Fruit fly (Drosophila melanogaster) whole organism, embryonic: ENCODE measurements around the gene Nlg2.

Experiments
- CG10959 ChIP-seq: fragments of 200-800 bp; sonication (Bioruptor generic); IDR thresholded peaks from 2 replicates; pipeline ENCODE4 v1.3.6; 2022; ENCODE audit warnings: missing biosample characterization, missing genetic modification characterization
- CG12769 ChIP-seq: fragments of 200-800 bp; sonication (Bioruptor generic); optimal IDR thresholded peaks from 2 replicates; lab custom pipeline; 2019; ENCODE audit warnings: missing biosample characterization, mild to moderate bottlenecking, missing genetic modification characterization, moderate library complexity
- CG12942 ChIP-seq: fragments of 200-800 bp; sonication (Bioruptor generic); optimal IDR thresholded peaks from 3 replicates; lab custom pipeline; 2016; ENCODE audit warnings: missing biosample characterization, missing genetic modification characterization
- CG14710 ChIP-seq: fragments of 200-800 bp; sonication (Bioruptor generic); optimal IDR thresholded peaks from 3 replicates; lab custom pipeline; 2019; ENCODE audit warnings: missing biosample characterization, mild to moderate bottlenecking, missing genetic modification characterization, moderate library complexity
- CG16813 ChIP-seq: fragments of 200-800 bp; sonication (Bioruptor generic); IDR thresholded peaks from 3 replicates; pipeline ENCODE4 v1.3.6; 2022; ENCODE audit warnings: missing biosample characterization, missing genetic modification characterization; ENCODE audit not compliant: partially characterized antibody
- CG17186 ChIP-seq: fragments of 200-800 bp; sonication (Bioruptor generic); optimal IDR thresholded peaks from 3 replicates; lab custom pipeline; 2017; ENCODE audit warnings: missing biosample characterization, missing genetic modification reagents, missing genetic modification characterization
- CG18599 ChIP-seq: fragments of 200-800 bp; sonication (Bioruptor generic); optimal IDR thresholded peaks from 3 replicates; lab custom pipeline; 2017; ENCODE audit warnings: missing biosample characterization, missing genetic modification characterization, mild to moderate bottlenecking, moderate library complexity, missing genetic modification reagents
- CG2199 ChIP-seq: fragments of 200-800 bp; sonication (Bioruptor generic); IDR thresholded peaks from 3 replicates; pipeline ENCODE4 v1.3.6; 2022; ENCODE audit warnings: missing biosample characterization, missing genetic modification characterization
- CG2202 ChIP-seq: fragments of 200-800 bp; sonication (Bioruptor generic); optimal IDR thresholded peaks from 2 replicates; lab custom pipeline; 2018; ENCODE audit warnings: missing biosample characterization, mild to moderate bottlenecking, missing genetic modification characterization
- CG30020 ChIP-seq: fragments of 200-800 bp; optimal IDR thresholded peaks from 2 replicates; lab custom pipeline; 2019; ENCODE audit warnings: missing biosample characterization, mild to moderate bottlenecking, missing genetic modification characterization, moderate library complexity
- CG3407 ChIP-seq: fragments of 200-800 bp; sonication (Bioruptor generic); optimal IDR thresholded peaks from 2 replicates; lab custom pipeline; 2018; ENCODE audit warnings: missing biosample characterization, mild to moderate bottlenecking, missing genetic modification characterization
- CG3847 ChIP-seq: fragments of 200-800 bp; sonication (Bioruptor generic); IDR thresholded peaks from 2 replicates; pipeline ENCODE4 v1.3.6; 2022; ENCODE audit warnings: missing biosample characterization, missing genetic modification characterization
- CG3995 ChIP-seq: fragments of 200-800 bp; sonication (Bioruptor generic); optimal IDR thresholded peaks from 3 replicates; lab custom pipeline; 2016; ENCODE audit warnings: missing biosample characterization, missing genetic modification characterization
- CG43689 ChIP-seq: fragments of 200-800 bp; sonication (Bioruptor generic); IDR thresholded peaks from 2 replicates; pipeline ENCODE4 v1.3.6; 2022; ENCODE audit warnings: missing biosample characterization, missing genetic modification characterization
- CG4730 ChIP-seq: fragments of 200-800 bp; sonication (Bioruptor generic); IDR thresholded peaks from 2 replicates; pipeline ENCODE4 v1.3.6; 2022; ENCODE audit warnings: missing biosample characterization, missing genetic modification characterization
- CG4854 ChIP-seq: fragments of 200-800 bp; sonication (Bioruptor generic); optimal IDR thresholded peaks from 2 replicates; lab custom pipeline; 2016; ENCODE audit warnings: missing biosample characterization, missing genetic modification characterization, inconsistent platforms
- CG5180 ChIP-seq: fragments of 200-800 bp; sonication (Bioruptor generic); optimal IDR thresholded peaks from 3 replicates; lab custom pipeline; 2017; ENCODE audit warnings: missing biosample characterization, missing genetic modification characterization, mild to moderate bottlenecking, moderate library complexity, missing genetic modification reagents
- CG6654 ChIP-seq: fragments of 200-800 bp; sonication (Bioruptor generic); optimal IDR thresholded peaks from 2 replicates; lab custom pipeline; 2017; ENCODE audit warnings: missing biosample characterization, mild to moderate bottlenecking, missing genetic modification characterization
- CG6765 ChIP-seq: fragments of 200-800 bp; sonication (Bioruptor generic); optimal IDR thresholded peaks from 3 replicates; lab custom pipeline; 2017; ENCODE audit warnings: missing biosample characterization, mild to moderate bottlenecking, missing genetic modification characterization
- CG7987 ChIP-seq: fragments of 200-800 bp; sonication (Bioruptor generic); optimal IDR thresholded peaks from 2 replicates; lab custom pipeline; 2018; ENCODE audit warnings: missing biosample characterization, mild to moderate bottlenecking, missing genetic modification characterization, moderate library complexity
- CG8765 ChIP-seq: fragments of 200-800 bp; sonication (Bioruptor generic); IDR thresholded peaks from 2 replicates; pipeline ENCODE4 v1.3.6; 2022; ENCODE audit warnings: missing biosample characterization, missing genetic modification characterization
- CG9215 ChIP-seq: fragments of 200-800 bp; sonication (Bioruptor generic); IDR thresholded peaks from 2 replicates; pipeline ENCODE4 v1.3.6; 2022; ENCODE audit warnings: missing biosample characterization, missing genetic modification characterization
- CG9932 ChIP-seq: fragments of 200-800 bp; sonication (Bioruptor generic); IDR thresholded peaks from 2 replicates; pipeline ENCODE4 v1.3.6; 2022; ENCODE audit warnings: missing biosample characterization, missing genetic modification characterization
- D19A ChIP-seq: fragments of 200-800 bp; optimal IDR thresholded peaks from 3 replicates; lab custom pipeline; 2019; ENCODE audit warnings: missing biosample characterization, mild to moderate bottlenecking, missing genetic modification characterization, moderate library complexity
- E2f1 ChIP-seq: fragments of 200-800 bp; sonication (Bioruptor generic); IDR thresholded peaks from 2 replicates; pipeline ENCODE4 v1.3.6; 2022; ENCODE audit warnings: missing biosample characterization, missing genetic modification characterization
- Eip74EF ChIP-seq, 2 experiments: fragments of 200-800 bp in 1 of 2; fragments of >200 bp in 1 of 2; sonication (Bioruptor generic) in 1 of 2; optimal IDR thresholded peaks; 2 replicates each; lab custom pipeline; 2017 to 2019; ENCODE audit warnings: missing biosample characterization in 2 of 2, missing genetic modification characterization in 2 of 2, mild to moderate bottlenecking in 1 of 2, moderate library complexity in 1 of 2
- Hand ChIP-seq: fragments of 200-800 bp; sonication (Bioruptor generic); optimal IDR thresholded peaks from 2 replicates; lab custom pipeline; 2017; ENCODE audit warnings: mild to moderate bottlenecking, missing biosample characterization, missing genetic modification reagents, missing genetic modification characterization
- HmgD ChIP-seq: fragments of 200-800 bp; sonication (Bioruptor generic); optimal IDR thresholded peaks from 3 replicates; lab custom pipeline; 2016; ENCODE audit warnings: missing biosample characterization, missing genetic modification characterization
- Hr39 ChIP-seq: fragments of >200 bp; optimal IDR thresholded peaks from 2 replicates; lab custom pipeline; 2017
- Hr78 ChIP-seq, 2 experiments: fragments of 200-800 bp in 1 of 2; fragments of >200 bp in 1 of 2; sonication (Bioruptor generic) in 1 of 2; optimal IDR thresholded peaks; 2 replicates each; lab custom pipeline; 2017 to 2019; ENCODE audit warnings: missing biosample characterization in 2 of 2, missing genetic modification characterization in 2 of 2, mild to moderate bottlenecking in 1 of 2, moderate library complexity in 1 of 2
- Rfx ChIP-seq: fragments of 200-800 bp; sonication (Bioruptor generic); IDR thresholded peaks from 2 replicates; pipeline ENCODE4 v1.3.6; 2022; ENCODE audit warnings: missing biosample characterization, missing genetic modification characterization
- Side ChIP-seq: fragments of 200-800 bp; sonication (Bioruptor generic); optimal IDR thresholded peaks from 2 replicates; lab custom pipeline; 2016; ENCODE audit warnings: missing biosample characterization, missing genetic modification characterization
- abd-A ChIP-seq: fragments of 200-800 bp; sonication (Bioruptor generic); optimal IDR thresholded peaks from 3 replicates; lab custom pipeline; 2019; ENCODE audit warnings: missing biosample characterization, mild to moderate bottlenecking, missing genetic modification characterization, moderate library complexity
- al ChIP-seq: fragments of 200-800 bp; sonication (Bioruptor generic); IDR thresholded peaks from 2 replicates; pipeline ENCODE4 v1.3.6; 2022; ENCODE audit warnings: missing biosample characterization, missing genetic modification characterization
- cas ChIP-seq: fragments of 200-800 bp; sonication (Bioruptor generic); IDR thresholded peaks from 2 replicates; pipeline ENCODE4 v1.3.6; 2022; ENCODE audit warnings: missing biosample characterization, missing genetic modification characterization
- da ChIP-seq: fragments of 200-800 bp; sonication (Bioruptor generic); optimal IDR thresholded peaks from 2 replicates; lab custom pipeline; 2016; ENCODE audit warnings: missing biosample characterization, missing genetic modification characterization
- esg ChIP-seq: fragments of 200-800 bp; sonication (Bioruptor generic); conservative IDR thresholded peaks from 2 replicates; pipeline ENCODE4 v1.3.6; 2022; ENCODE audit warnings: missing biosample characterization, missing genetic modification characterization
- ftz-f1 ChIP-seq: fragments of 200-800 bp; sonication (Bioruptor generic); optimal IDR thresholded peaks from 2 replicates; lab custom pipeline; 2016; ENCODE audit warnings: missing biosample characterization, missing genetic modification characterization
- gfzf ChIP-seq: fragments of 200-800 bp; sonication (Bioruptor generic); optimal IDR thresholded peaks from 2 replicates; lab custom pipeline; 2016; ENCODE audit warnings: missing biosample characterization, mild to moderate bottlenecking, missing genetic modification characterization, moderate library complexity
- jigr1 ChIP-seq: fragments of 200-800 bp; sonication (Bioruptor generic); IDR thresholded peaks from 3 replicates; pipeline ENCODE4 v1.3.6; 2022; ENCODE audit warnings: missing biosample characterization, missing genetic modification characterization
- kah ChIP-seq: fragments of 200-800 bp; sonication (Bioruptor generic); optimal IDR thresholded peaks from 2 replicates; lab custom pipeline; 2018; ENCODE audit warnings: missing biosample characterization, mild to moderate bottlenecking, missing genetic modification characterization
- knrl ChIP-seq: fragments of 200-800 bp; sonication (Bioruptor generic); IDR thresholded peaks from 3 replicates; pipeline ENCODE4 v1.3.6; 2022; ENCODE audit warnings: missing biosample characterization, missing genetic modification characterization; ENCODE audit not compliant: partially characterized antibody
- luna ChIP-seq: fragments of 200-800 bp; sonication (Bioruptor generic); optimal IDR thresholded peaks from 2 replicates; lab custom pipeline; 2016; ENCODE audit warnings: missing biosample characterization, missing genetic modification characterization
- mld ChIP-seq: fragments of 200-800 bp; sonication (Bioruptor generic); IDR thresholded peaks from 3 replicates; pipeline ENCODE4 v1.3.6; 2022; ENCODE audit warnings: missing biosample characterization, missing genetic modification characterization; ENCODE audit not compliant: partially characterized antibody
- phol ChIP-seq: fragments of 200-800 bp; sonication (Bioruptor generic); optimal IDR thresholded peaks from 3 replicates; lab custom pipeline; 2018; ENCODE audit warnings: missing biosample characterization, mild to moderate bottlenecking, missing genetic modification characterization, moderate library complexity
- pita ChIP-seq: fragments of 200-800 bp; sonication (Bioruptor generic); optimal IDR thresholded peaks from 2 replicates; lab custom pipeline; 2017; ENCODE audit warnings: missing biosample characterization, mild to moderate bottlenecking, missing genetic modification characterization
- pros ChIP-seq: fragments of 200-800 bp; sonication (Bioruptor generic); optimal IDR thresholded peaks from 3 replicates; lab custom pipeline; 2019; ENCODE audit warnings: missing biosample characterization, mild to moderate bottlenecking, missing genetic modification characterization, moderate library complexity
- run ChIP-seq: fragments of 200-800 bp; sonication (Bioruptor generic); optimal IDR thresholded peaks from 3 replicates; lab custom pipeline; 2018; ENCODE audit warnings: missing biosample characterization, mild to moderate bottlenecking, missing genetic modification characterization
- sima ChIP-seq: fragments of 200-800 bp; sonication (Bioruptor generic); optimal IDR thresholded peaks from 2 replicates; lab custom pipeline; 2016; ENCODE audit warnings: missing biosample characterization, missing genetic modification characterization
- sqz ChIP-seq: fragments of 200-800 bp; sonication (Bioruptor generic); optimal IDR thresholded peaks from 3 replicates; lab custom pipeline; 2018; ENCODE audit warnings: missing biosample characterization, mild to moderate bottlenecking, missing genetic modification characterization

Gene Nlg2

dm6 chr2L:6922091-6922753 lies 47.5 kb downstream of the Nlg2 start (continued):
- no peak for TF ChIP-seq mld (GFP tag; lab: Robert Waterston, UW)
- no peak; the same call in 1 of the 2 replicates for TF ChIP-seq CG4730
- no peak for TF ChIP-seq gfzf
- TF ChIP-seq CG6765, result no peak
- peak; percentile 73 for TF ChIP-seq Side (GFP tag; lab: Kevin White, UChicago)
- TF ChIP-seq cas (GFP tag; lab: Robert Waterston, UW), result no peak
- TF ChIP-seq CG30020 (tag; lab: Kevin White, UChicago), result no peak
- TF ChIP-seq pita (GFP tag; lab: Kevin White, UChicago), result no peak
- TF ChIP-seq CG16813, result no peak
- TF ChIP-seq CG2202 (tag; lab: Kevin White, UChicago), result peak; percentile 43
- no peak for TF ChIP-seq CG7987 (GFP tag; lab: Kevin White, UChicago)
- TF ChIP-seq phol (tag; lab: Kevin White, UChicago), result peak; percentile 70
- TF ChIP-seq Hr78 (GFP tag; optimal IDR thresholded peaks at IDR 0.05; lab: Kevin White, UChicago), result no peak
- TF ChIP-seq CG12942 (GFP tag; lab: Kevin White, UChicago), result peak; percentile 27
- TF ChIP-seq CG12769 (tag; lab: Kevin White, UChicago), result peak; percentile 61
- peak; percentile 46; the same call in 2 of the 3 replicates for TF ChIP-seq CG2199 (GFP tag; lab: Robert Waterston, UW)
- TF ChIP-seq CG9215 (GFP tag; lab: Robert Waterston, UW), result no peak
- peak; percentile 33 for TF ChIP-seq luna (GFP tag; lab: Kevin White, UChicago)
- TF ChIP-seq Rfx (GFP tag; lab: Robert Waterston, UW), result no peak; the same call in 1 of the 2 replicates
- no peak for TF ChIP-seq knrl (GFP tag; lab: Robert Waterston, UW)
- no peak for TF ChIP-seq abd-A (tag; lab: Kevin White, UChicago)
- no peak for TF ChIP-seq CG10959 (GFP tag; lab: Robert Waterston, UW)
- peak; percentile 1 for TF ChIP-seq kah (GFP tag; lab: Kevin White, UChicago)
- TF ChIP-seq D19A (tag; lab: Kevin White, UChicago), result peak; percentile 66
- no peak for TF ChIP-seq ftz-f1 (GFP tag; lab: Kevin White, UChicago)
- TF ChIP-seq Hand (GFP tag; lab: Kevin White, UChicago), result no peak
- no peak for TF ChIP-seq CG3995 (GFP tag; lab: Kevin White, UChicago)
- peak; percentile 60 for TF ChIP-seq CG14710 (tag; lab: Kevin White, UChicago)
- no peak for TF ChIP-seq sima (GFP tag; lab: Kevin White, UChicago)
- no peak for TF ChIP-seq pros
- TF ChIP-seq CG9932 (GFP tag; lab: Robert Waterston, UW), result no peak
- TF ChIP-seq run (tag; lab: Kevin White, UChicago), result no peak
- TF ChIP-seq CG3847 (GFP tag; lab: Robert Waterston, UW), result no peak
- no peak for TF ChIP-seq CG5180 (GFP tag; lab: Kevin White, UChicago)
- peak; percentile 30 for TF ChIP-seq CG6654 (GFP tag; lab: Kevin White, UChicago)
- TF ChIP-seq CG17186 (GFP tag; lab: Kevin White, UChicago), result no peak
- peak; percentile 32 for TF ChIP-seq CG3407
- TF ChIP-seq sqz, result peak; percentile 81
- TF ChIP-seq CG18599 (GFP tag; lab: Kevin White, UChicago), result no peak
- no peak for TF ChIP-seq esg (GFP tag; lab: Robert Waterston, UW)
- TF ChIP-seq da (GFP tag; lab: Kevin White, UChicago), result no peak
- no peak for TF ChIP-seq CG43689 (GFP tag; lab: Robert Waterston, UW)
- TF ChIP-seq Eip74EF (GFP tag; optimal IDR thresholded peaks at IDR 0.05; lab: Kevin White, UChicago), result no peak
- no peak; the same call in 1 of the 2 replicates for TF ChIP-seq al (GFP tag; lab: Robert Waterston, UW)
- peak; percentile 53; the same call in 1 of the 2 replicates for TF ChIP-seq E2f1
- no peak for TF ChIP-seq Hr39 (lab: Kevin White, UChicago)
- no peak for TF ChIP-seq jigr1
- peak; percentile 37 for TF ChIP-seq CG4854 (GFP tag; lab: Kevin White, UChicago)
- no peak for TF ChIP-seq HmgD (GFP tag; lab: Kevin White, UChicago)
- TF ChIP-seq CG8765 (GFP tag; lab: Robert Waterston, UW), result no peak; the same call in 1 of the 2 replicates
